Fruit fly (Drosophila melanogaster) S2 (cell line): ENCODE data around the gene Ripalpha.

Experiments
- CG8478 ChIP-seq: fragments of >200 bp; optimal IDR thresholded peaks from 2 replicates; lab custom pipeline; 2018
- CTCF ChIP-seq, 2 experiments: fragments of >200 bp; optimal IDR thresholded peaks; 2 replicates each; lab custom pipeline; 2018

- TF ChIP-seq CTCF (optimal IDR thresholded peaks at IDR 0.05; lab: Kevin White, UChicago) (no peak), CG8478 (lab: Kevin White, UChicago) (no peak)
These were observed 5.2 kb upstream of the Ripalpha start for dm6 chr2L:10205940-10206339.
